Fruit fly (Drosophila melanogaster) whole organism, embryonic: ENCODE data around the gene CG7557.
A peak's percentile ranks its signal among the peaks of the same experiment; 100 is the strongest.

Experiments used
- Ada2b ChIP-seq: fragments of 200-800 bp; sonication (Bioruptor generic); IDR thresholded peaks from 2 replicates; pipeline ENCODE4 v1.3.6; 2022; ENCODE audit warnings: missing biosample characterization, missing genetic modification characterization
- BEAF-32 ChIP-seq: fragments of 200-800 bp; sonication (Bioruptor generic); optimal IDR thresholded peaks from 3 replicates; lab custom pipeline; 2017; ENCODE audit warnings: missing biosample characterization, missing genetic modification characterization, mild to moderate bottlenecking, moderate library complexity, missing genetic modification reagents
- C15 ChIP-seq: fragments of 200-800 bp; sonication (Bioruptor generic); IDR thresholded peaks from 3 replicates; pipeline ENCODE4 v1.3.6; 2022; ENCODE audit warnings: missing biosample characterization, missing genetic modification characterization
- CG10321 ChIP-seq: fragments of 200-800 bp; sonication (Bioruptor generic); IDR thresholded peaks from 2 replicates; pipeline ENCODE4 v1.3.6; 2022; ENCODE audit warnings: missing biosample characterization, missing genetic modification characterization
- CG12299 ChIP-seq: fragments of 200-800 bp; sonication (Bioruptor generic); optimal IDR thresholded peaks from 2 replicates; lab custom pipeline; 2018; ENCODE audit warnings: missing biosample characterization, mild to moderate bottlenecking, missing genetic modification characterization
- CG12769 ChIP-seq: fragments of 200-800 bp; sonication (Bioruptor generic); optimal IDR thresholded peaks from 2 replicates; lab custom pipeline; 2019; ENCODE audit warnings: missing biosample characterization, mild to moderate bottlenecking, missing genetic modification characterization, moderate library complexity
- CG14050 ChIP-seq: fragments of 200-800 bp; sonication (Bioruptor generic); IDR thresholded peaks from 3 replicates; pipeline ENCODE4 v1.3.6; 2022; ENCODE audit warnings: missing biosample characterization, missing genetic modification characterization
- CG1647 ChIP-seq: fragments of 200-800 bp; sonication (Bioruptor generic); optimal IDR thresholded peaks from 3 replicates; lab custom pipeline; 2016; ENCODE audit warnings: missing biosample characterization, missing genetic modification characterization
- CG17328 ChIP-seq: fragments of 200-800 bp; sonication (Bioruptor generic); IDR thresholded peaks from 2 replicates; pipeline ENCODE4 v1.3.6; 2022; ENCODE audit warnings: missing biosample characterization, missing genetic modification characterization
- CG17802 ChIP-seq: fragments of 200-800 bp; sonication (Bioruptor generic); optimal IDR thresholded peaks from 2 replicates; lab custom pipeline; 2018; ENCODE audit warnings: missing biosample characterization, mild to moderate bottlenecking, missing genetic modification characterization, moderate library complexity
- CG17912 ChIP-seq: fragments of 200-800 bp; sonication (Bioruptor generic); optimal IDR thresholded peaks from 2 replicates; lab custom pipeline; 2018; ENCODE audit warnings: missing biosample characterization, mild to moderate bottlenecking, missing genetic modification characterization
- CG18262 ChIP-seq: fragments of 200-800 bp; optimal IDR thresholded peaks from 3 replicates; lab custom pipeline; 2019; ENCODE audit warnings: missing biosample characterization, mild to moderate bottlenecking, missing genetic modification characterization, moderate library complexity
- CG1832 ChIP-seq: fragments of 200-800 bp; sonication (Bioruptor generic); optimal IDR thresholded peaks from 2 replicates; lab custom pipeline; 2017; ENCODE audit warnings: missing biosample characterization, mild to moderate bottlenecking, missing genetic modification characterization, inconsistent platforms
- CG2712 ChIP-seq: fragments of 200-800 bp; optimal IDR thresholded peaks from 3 replicates; lab custom pipeline; 2019; ENCODE audit warnings: missing biosample characterization, mild to moderate bottlenecking, missing genetic modification characterization, moderate library complexity
- CG4282 ChIP-seq: fragments of 200-800 bp; sonication (Bioruptor generic); optimal IDR thresholded peaks from 2 replicates; lab custom pipeline; 2016; ENCODE audit warnings: missing biosample characterization, missing genetic modification characterization
- CG6854 ChIP-seq: fragments of 200-800 bp; sonication (Bioruptor generic); optimal IDR thresholded peaks from 3 replicates; lab custom pipeline; 2017; ENCODE audit warnings: missing biosample characterization, mild to moderate bottlenecking, missing genetic modification characterization
- CG7786 ChIP-seq: fragments of 200-800 bp; sonication (Bioruptor generic); optimal IDR thresholded peaks from 2 replicates; lab custom pipeline; 2016; ENCODE audit warnings: missing biosample characterization, missing genetic modification characterization
- CG8359 ChIP-seq: fragments of 200-800 bp; sonication (Bioruptor generic); optimal IDR thresholded peaks from 2 replicates; lab custom pipeline; 2017; ENCODE audit warnings: missing biosample characterization, mild to moderate bottlenecking, missing genetic modification characterization, borderline replicate concordance
- CG9797 ChIP-seq: fragments of 200-800 bp; sonication (Bioruptor generic); optimal IDR thresholded peaks from 3 replicates; lab custom pipeline; 2018; ENCODE audit warnings: missing biosample characterization, mild to moderate bottlenecking, missing genetic modification characterization
- CrebB ChIP-seq: fragments of 200-800 bp; sonication (Bioruptor generic); optimal IDR thresholded peaks from 3 replicates; lab custom pipeline; 2018; ENCODE audit warnings: missing biosample characterization, mild to moderate bottlenecking, missing genetic modification characterization
- Ets97D ChIP-seq: fragments of 200-800 bp; sonication (Bioruptor generic); optimal IDR thresholded peaks from 3 replicates; lab custom pipeline; 2016; ENCODE audit warnings: missing biosample characterization, missing genetic modification characterization
- Fer1 ChIP-seq: fragments of 200-800 bp; sonication (Bioruptor generic); optimal IDR thresholded peaks from 2 replicates; lab custom pipeline; 2017; ENCODE audit warnings: missing biosample characterization, mild to moderate bottlenecking, missing genetic modification characterization
- NFAT ChIP-seq: fragments of 200-800 bp; sonication (Bioruptor generic); IDR thresholded peaks from 2 replicates; pipeline ENCODE4 v1.3.6; 2022; ENCODE audit warnings: missing biosample characterization, missing genetic modification characterization
- Nf-YA ChIP-seq: fragments of 200-800 bp; sonication (Bioruptor generic); IDR thresholded peaks from 2 replicates; pipeline ENCODE4 v1.3.6; 2022; ENCODE audit warnings: missing biosample characterization, missing genetic modification characterization
- Poxn ChIP-seq: fragments of 200-800 bp; sonication (Bioruptor generic); IDR thresholded peaks from 2 replicates; pipeline ENCODE4 v1.3.6; 2022; ENCODE audit warnings: missing biosample characterization, missing genetic modification characterization
- Ravus ChIP-seq: fragments of 200-800 bp; sonication (Bioruptor generic); IDR thresholded peaks from 2 replicates; pipeline ENCODE4 v1.3.6; 2022; ENCODE audit warnings: missing biosample characterization, missing genetic modification characterization
- TFAM ChIP-seq: fragments of 200-800 bp; sonication (Bioruptor generic); optimal IDR thresholded peaks from 2 replicates; lab custom pipeline; 2017; ENCODE audit warnings: missing biosample characterization, missing genetic modification characterization, inconsistent platforms
- abd-A ChIP-seq: fragments of 200-800 bp; sonication (Bioruptor generic); optimal IDR thresholded peaks from 3 replicates; lab custom pipeline; 2019; ENCODE audit warnings: missing biosample characterization, mild to moderate bottlenecking, missing genetic modification characterization, moderate library complexity
- ash1 ChIP-seq: fragments of 200-800 bp; sonication (Bioruptor generic); optimal IDR thresholded peaks from 2 replicates; lab custom pipeline; 2018; ENCODE audit warnings: missing biosample characterization, mild to moderate bottlenecking, missing genetic modification characterization
- cg ChIP-seq: fragments of 200-800 bp; sonication (Bioruptor generic); optimal IDR thresholded peaks from 3 replicates; lab custom pipeline; 2019; ENCODE audit warnings: missing biosample characterization, mild to moderate bottlenecking, missing genetic modification characterization, moderate library complexity
- chif ChIP-seq, 2 experiments: fragments of 200-800 bp; sonication (Bioruptor generic); optimal IDR thresholded peaks; 3 replicates each; lab custom pipeline; 2016; ENCODE audit warnings: missing biosample characterization in 2 of 2, missing genetic modification characterization in 2 of 2
- chinmo ChIP-seq: fragments of 200-800 bp; sonication (Bioruptor generic); IDR thresholded peaks from 4 replicates; pipeline ENCODE4 v1.3.6; 2022; ENCODE audit warnings: missing biosample characterization, missing genetic modification characterization; ENCODE audit not compliant: partially characterized antibody
- crc ChIP-seq: fragments of 200-800 bp; sonication (Bioruptor generic); optimal IDR thresholded peaks from 2 replicates; lab custom pipeline; 2016; ENCODE audit warnings: missing biosample characterization, missing genetic modification characterization
- da ChIP-seq: fragments of 200-800 bp; sonication (Bioruptor generic); optimal IDR thresholded peaks from 2 replicates; lab custom pipeline; 2016; ENCODE audit warnings: missing biosample characterization, missing genetic modification characterization
- dpn ChIP-seq, 2 experiments: fragments of 200-800 bp; sonication (Bioruptor generic); optimal IDR thresholded peaks; 3 replicates each; lab custom pipeline; 2016; ENCODE audit warnings: missing biosample characterization in 2 of 2, missing genetic modification characterization in 2 of 2
- fd96Cb ChIP-seq: fragments of 200-800 bp; sonication (Bioruptor generic); optimal IDR thresholded peaks from 2 replicates; lab custom pipeline; 2018; ENCODE audit warnings: missing biosample characterization, mild to moderate bottlenecking, missing genetic modification characterization, moderate library complexity
- gro ChIP-seq: fragments of 200-800 bp; sonication (Bioruptor generic); optimal IDR thresholded peaks from 2 replicates; lab custom pipeline; 2016; ENCODE audit warnings: missing biosample characterization, missing genetic modification characterization
- ham ChIP-seq: fragments of 200-800 bp; sonication (Bioruptor generic); IDR thresholded peaks from 2 replicates; pipeline ENCODE4 v1.3.6; 2022; ENCODE audit warnings: missing biosample characterization, missing genetic modification characterization
- her ChIP-seq: fragments of 200-800 bp; sonication (Bioruptor generic); optimal IDR thresholded peaks from 2 replicates; lab custom pipeline; 2016; ENCODE audit warnings: missing biosample characterization, missing genetic modification characterization
- kay ChIP-seq: fragments of 200-800 bp; sonication (Bioruptor generic); optimal IDR thresholded peaks from 2 replicates; lab custom pipeline; 2016; ENCODE audit warnings: missing biosample characterization, missing genetic modification characterization
- klu ChIP-seq: fragments of 200-800 bp; sonication (Bioruptor generic); IDR thresholded peaks from 2 replicates; pipeline ENCODE4 v1.3.6; 2022; ENCODE audit warnings: missing biosample characterization, missing genetic modification characterization
- knrl ChIP-seq: fragments of 200-800 bp; sonication (Bioruptor generic); IDR thresholded peaks from 3 replicates; pipeline ENCODE4 v1.3.6; 2022; ENCODE audit warnings: missing biosample characterization, missing genetic modification characterization; ENCODE audit not compliant: partially characterized antibody
- pzg ChIP-seq: fragments of 200-800 bp; sonication (Bioruptor generic); optimal IDR thresholded peaks from 3 replicates; lab custom pipeline; 2018; ENCODE audit warnings: missing biosample characterization, mild to moderate bottlenecking, missing genetic modification characterization, moderate library complexity
- schlank ChIP-seq: fragments of 200-800 bp; sonication (Bioruptor generic); optimal IDR thresholded peaks from 2 replicates; lab custom pipeline; 2018; ENCODE audit warnings: missing biosample characterization, mild to moderate bottlenecking, missing genetic modification characterization
- scrt ChIP-seq: fragments of 200-800 bp; sonication (Bioruptor generic); optimal IDR thresholded peaks from 2 replicates; lab custom pipeline; 2018; ENCODE audit warnings: missing biosample characterization, mild to moderate bottlenecking, missing genetic modification characterization, moderate library complexity
- sisA ChIP-seq: fragments of 200-800 bp; sonication (Bioruptor generic); IDR thresholded peaks from 2 replicates; pipeline ENCODE4 v1.3.6; 2022; ENCODE audit warnings: missing biosample characterization, missing genetic modification characterization
- sqz ChIP-seq: fragments of 200-800 bp; sonication (Bioruptor generic); optimal IDR thresholded peaks from 3 replicates; lab custom pipeline; 2018; ENCODE audit warnings: missing biosample characterization, mild to moderate bottlenecking, missing genetic modification characterization
- stwl ChIP-seq: fragments of 200-800 bp; sonication (Bioruptor generic); optimal IDR thresholded peaks from 3 replicates; lab custom pipeline; 2018; ENCODE audit warnings: missing biosample characterization, mild to moderate bottlenecking, missing genetic modification characterization, moderate library complexity
- trh ChIP-seq: fragments of 200-800 bp; sonication (Bioruptor generic); optimal IDR thresholded peaks from 2 replicates; lab custom pipeline; 2016; ENCODE audit warnings: missing biosample characterization, missing genetic modification characterization
- wdn ChIP-seq: fragments of 200-800 bp; sonication (Bioruptor generic); IDR thresholded peaks from 2 replicates; pipeline ENCODE4 v1.3.6; 2022; ENCODE audit warnings: missing biosample characterization, missing genetic modification characterization

Gene CG7557

DNA sequence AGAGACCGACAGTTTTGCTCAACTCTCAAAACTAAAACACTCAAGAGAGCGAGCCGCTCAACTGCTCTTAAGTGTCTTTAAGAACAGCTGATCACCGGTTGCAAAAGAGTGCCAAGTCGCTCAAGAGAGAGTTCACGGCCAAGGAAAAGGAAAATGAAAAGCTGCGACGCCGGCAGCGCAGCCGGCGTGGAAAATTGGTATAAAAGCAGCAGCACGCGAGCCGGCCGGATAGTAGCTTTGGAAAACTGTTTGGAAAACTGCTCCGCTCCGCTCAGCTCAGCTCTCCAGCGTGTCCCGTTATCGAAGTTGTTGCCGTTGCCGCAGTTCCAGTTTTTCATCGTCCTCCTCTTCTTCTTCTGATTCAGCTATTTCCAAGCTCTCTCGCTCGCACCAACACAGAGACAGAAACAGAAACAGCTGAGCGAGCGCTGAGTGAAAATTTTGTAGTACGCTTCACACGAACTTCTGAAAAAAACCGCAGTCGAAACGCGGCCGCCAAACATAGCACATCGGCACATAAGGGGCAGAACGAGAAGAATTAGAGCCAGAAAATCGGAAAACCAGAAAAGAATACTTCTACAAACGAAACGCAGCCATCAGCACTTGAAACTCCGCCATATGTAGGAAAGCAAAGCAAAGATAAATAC is 42.5 kb downstream of the CG7557 start, which contains the start of gene chrb (continued):
- TF ChIP-seq her (GFP tag; lab: Kevin White, UChicago) (peak; percentile 81), CG6854 (peak; percentile 65), cg (GFP tag; lab: Kevin White, UChicago) (peak; percentile 81), CG1647 (GFP tag; lab: Kevin White, UChicago) (no peak), knrl (peak; percentile 50; the same call in 2 of the 3 replicates), CG2712 (tag; lab: Kevin White, UChicago) (peak; percentile 56), pzg (GFP tag; lab: Kevin White, UChicago) (no peak), TFAM (GFP tag; lab: Kevin White, UChicago) (no peak), Ada2b (no peak), ham (GFP tag; lab: Robert Waterston, UW) (no peak), schlank (tag; lab: Kevin White, UChicago) (no peak), dpn (GFP tag; optimal IDR thresholded peaks at IDR 0.05; lab: Kevin White, UChicago) (peak; percentile 23 to 54), stwl (peak; percentile 28), Ravus (GFP tag; lab: Robert Waterston, UW) (no peak), ash1 (GFP tag; lab: Kevin White, UChicago) (peak; percentile 85), Ets97D (GFP tag; lab: Kevin White, UChicago) (no peak), CG17912 (GFP tag; lab: Kevin White, UChicago) (no peak), trh (GFP tag; lab: Kevin White, UChicago) (no peak), sisA (GFP tag; lab: Robert Waterston, UW) (no peak), CG12769 (tag; lab: Kevin White, UChicago) (peak; percentile 80), gro (GFP tag; lab: Kevin White, UChicago) (peak; percentile 10), CG17802 (peak; percentile 41), crc (GFP tag; lab: Kevin White, UChicago) (no peak), kay (GFP tag; lab: Kevin White, UChicago) (peak; percentile 32), chif (GFP tag; optimal IDR thresholded peaks at IDR 0.05; lab: Kevin White, UChicago) (peak in 1 of 2 experiments; percentile 35), CG14050 (peak; percentile 25; the same call in 1 of the 3 replicates), scrt (GFP tag; lab: Kevin White, UChicago) (peak; percentile 69), sqz (peak; percentile 93), CG8359 (peak; percentile 43), da (GFP tag; lab: Kevin White, UChicago) (peak; percentile 19), CG12299 (tag; lab: Kevin White, UChicago) (peak; percentile 45), Nf-YA (no peak), CG4282 (peak; percentile 43), Poxn (no peak), CG18262 (tag; lab: Kevin White, UChicago) (peak; percentile 46), Fer1 (GFP tag; lab: Kevin White, UChicago) (peak; percentile 72), klu (GFP tag; lab: Robert Waterston, UW) (no peak), CG7786 (peak; percentile 27), CrebB (tag; lab: Kevin White, UChicago) (peak; percentile 73), CG9797 (GFP tag; lab: Kevin White, UChicago) (peak; percentile 16), chinmo (peak; percentile 91; the same call in 2 of the 4 replicates), abd-A (peak; percentile 86), CG17328 (peak; percentile 67), CG10321 (GFP tag; lab: Robert Waterston, UW) (no peak), wdn (GFP tag; lab: Robert Waterston, UW) (0 out of 2 replicates have a peak, but pooled peaks have one; percentile 17), C15 (GFP tag; lab: Robert Waterston, UW) (no peak), fd96Cb (tag; lab: Kevin White, UChicago) (no peak), BEAF-32 (GFP tag; lab: Kevin White, UChicago) (no peak), NFAT (GFP tag; lab: Robert Waterston, UW) (0 out of 2 replicates have a peak, but pooled peaks have one; percentile 26), CG1832 (GFP tag; lab: Kevin White, UChicago) (peak; percentile 66)
